Fruit fly (Drosophila melanogaster) whole organism: ENCODE data around the gene CG7381.

Experiments
- CG8478 ChIP-seq: fragments of >200 bp; optimal IDR thresholded peaks from 2 replicates; lab custom pipeline; 2018; ENCODE audit warnings: inconsistent platforms
- Dll ChIP-seq: fragments of >200 bp; optimal IDR thresholded peaks from 2 replicates; lab custom pipeline; 2017
- EcR ChIP-seq, 2 experiments: fragments of >200 bp; optimal IDR thresholded peaks; 2 replicates each; lab custom pipeline; 2017; ENCODE audit warnings: missing biosample characterization in 2 of 2, missing genetic modification characterization in 2 of 2, missing genetic modification reagents in 2 of 2
- pan ChIP-seq: fragments of >200 bp; optimal IDR thresholded peaks from 2 replicates; lab custom pipeline; 2017
- psq ChIP-seq: fragments of >200 bp; optimal IDR thresholded peaks from 2 replicates; lab custom pipeline; 2017
- usp ChIP-seq: fragments of >200 bp; optimal IDR thresholded peaks from 2 replicates; lab custom pipeline; 2017; ENCODE audit warnings: missing biosample characterization, missing genetic modification characterization, mixed read lengths

CG7381 gene

DNA sequence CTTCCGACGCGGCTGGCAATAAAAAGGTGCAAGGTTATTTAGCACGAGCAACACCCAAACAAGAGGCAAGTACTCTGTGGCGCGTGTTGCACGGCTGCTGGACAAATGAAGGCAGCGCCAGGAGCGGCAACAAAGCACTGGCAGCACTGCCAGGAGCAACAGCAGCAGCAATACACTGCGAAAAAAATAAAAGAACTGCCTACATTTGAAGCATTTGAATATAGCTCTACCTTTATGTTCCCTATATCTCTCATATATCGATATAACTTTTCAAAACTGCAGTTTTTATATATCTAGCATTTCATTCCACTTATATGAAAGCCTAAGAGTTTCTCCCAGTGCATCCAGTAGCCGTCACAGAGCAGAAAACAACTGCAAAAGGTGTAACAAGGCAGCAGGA lies 19.9 kb downstream of the CG7381 start:
- TF ChIP-seq Dll (lab: Kevin White, UChicago): no peak
- no peak for TF ChIP-seq EcR (GFP tag; optimal IDR thresholded peaks at IDR 0.05; lab: Kevin White, UChicago)
- no peak for TF ChIP-seq psq (lab: Kevin White, UChicago)
- no peak for TF ChIP-seq usp (GFP tag; lab: Kevin White, UChicago)
- no peak for TF ChIP-seq CG8478 (lab: Kevin White, UChicago)
- TF ChIP-seq pan (lab: Kevin White, UChicago): no peak
